Fruit fly (Drosophila melanogaster) whole organism: ENCODE measurements around the gene Smvt.

Experiments
- CG8478 ChIP-seq: fragments of >200 bp; optimal IDR thresholded peaks from 2 replicates; lab custom pipeline; 2018; ENCODE audit warnings: inconsistent platforms
- Dll ChIP-seq: fragments of >200 bp; optimal IDR thresholded peaks from 2 replicates; lab custom pipeline; 2017
- EcR ChIP-seq, 2 experiments: fragments of >200 bp; optimal IDR thresholded peaks; 2 replicates each; lab custom pipeline; 2017; ENCODE audit warnings: missing biosample characterization in 2 of 2, missing genetic modification characterization in 2 of 2, missing genetic modification reagents in 2 of 2
- pan ChIP-seq: fragments of >200 bp; optimal IDR thresholded peaks from 2 replicates; lab custom pipeline; 2017
- psq ChIP-seq: fragments of >200 bp; optimal IDR thresholded peaks from 2 replicates; lab custom pipeline; 2017
- usp ChIP-seq: fragments of >200 bp; optimal IDR thresholded peaks from 2 replicates; lab custom pipeline; 2017; ENCODE audit warnings: missing biosample characterization, missing genetic modification characterization, mixed read lengths

- no peak for TF ChIP-seq Dll (lab: Kevin White, UChicago)
- TF ChIP-seq EcR (GFP tag; optimal IDR thresholded peaks at IDR 0.05; lab: Kevin White, UChicago) = no peak
- TF ChIP-seq CG8478 (lab: Kevin White, UChicago) = no peak
- no peak for TF ChIP-seq pan (lab: Kevin White, UChicago)
- TF ChIP-seq psq = no peak
- TF ChIP-seq usp = no peak
Measured at dm6 chr3R:31727773-31728172, 33.6 kb downstream of the Smvt start.
